Fruit fly (Drosophila melanogaster) whole organism, wandering third instar larva: ENCODE measurements around the gene CNPYb.

Source experiments
- Abd-B ChIP-seq: fragments of >200 bp; optimal IDR thresholded peaks from 2 replicates; lab custom pipeline; 2017; ENCODE audit warnings: missing biosample characterization, missing genetic modification characterization
- CG32264 ChIP-seq: fragments of 200-800 bp; sonication (Bioruptor generic); optimal IDR thresholded peaks from 2 replicates; lab custom pipeline; 2016; ENCODE audit warnings: missing biosample characterization, missing genetic modification characterization
- Sp1 ChIP-seq: fragments of 200-800 bp; sonication (Bioruptor generic); optimal IDR thresholded peaks from 3 replicates; lab custom pipeline; 2019; ENCODE audit warnings: missing biosample characterization, mild to moderate bottlenecking, missing genetic modification characterization, moderate library complexity
- br ChIP-seq: fragments of 200-800 bp; sonication (Bioruptor generic); optimal IDR thresholded peaks from 2 replicates; lab custom pipeline; 2016; ENCODE audit warnings: missing biosample characterization, missing genetic modification characterization
- ey ChIP-seq: fragments of 200-800 bp; sonication (Bioruptor generic); optimal IDR thresholded peaks from 2 replicates; lab custom pipeline; 2016; ENCODE audit warnings: missing biosample characterization, missing genetic modification characterization
- foxo ChIP-seq, 2 experiments: fragments of 200-800 bp; sonication (Bioruptor generic); optimal IDR thresholded peaks; 2 replicates in 1 of 2; 3 replicates in 1 of 2; lab custom pipeline; 2016 to 2017; ENCODE audit warnings: missing biosample characterization in 2 of 2, missing genetic modification characterization in 2 of 2
- psq ChIP-seq: fragments of 200-800 bp; sonication (Bioruptor generic); optimal IDR thresholded peaks from 3 replicates; lab custom pipeline; 2017; ENCODE audit warnings: missing biosample characterization, mild to moderate bottlenecking, missing genetic modification characterization, moderate library complexity
- rgr ChIP-seq: fragments of 200-800 bp; sonication (Bioruptor generic); optimal IDR thresholded peaks from 3 replicates; lab custom pipeline; 2016; ENCODE audit warnings: missing biosample characterization, mild to moderate bottlenecking, missing genetic modification characterization
- sage ChIP-seq: fragments of 200-800 bp; sonication (Bioruptor generic); optimal IDR thresholded peaks from 2 replicates; lab custom pipeline; 2016; ENCODE audit warnings: missing biosample characterization, mild to moderate bottlenecking, missing genetic modification characterization
- tai ChIP-seq: sonication (Bioruptor generic); optimal IDR thresholded peaks from 2 replicates; lab custom pipeline; 2016; ENCODE audit warnings: missing biosample characterization, missing genetic modification characterization

DNA sequence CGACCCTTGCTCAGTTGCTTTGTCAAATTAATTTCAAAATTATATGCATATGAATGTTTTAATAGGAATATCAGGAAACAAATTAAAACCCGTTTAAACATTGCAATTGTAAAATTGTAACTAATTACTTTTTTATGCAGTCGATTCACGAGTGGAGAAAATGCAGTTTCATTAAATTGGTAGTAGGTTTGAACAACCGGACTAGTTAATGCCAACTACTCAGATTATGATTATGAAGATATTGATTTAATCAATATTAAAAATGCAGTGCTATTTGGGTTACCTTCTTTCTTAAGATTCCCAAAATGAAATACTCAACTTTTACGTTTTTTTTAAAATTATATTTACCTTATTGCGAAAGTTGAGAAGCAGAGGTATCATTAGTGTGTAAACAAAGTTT lies 33.5 kb upstream of the CNPYb start, which contains the start of gene Spn75F:
- no peak for TF ChIP-seq Sp1 (GFP tag; lab: Kevin White, UChicago)
- TF ChIP-seq psq = no peak
- no peak for TF ChIP-seq ey
- no peak for TF ChIP-seq CG32264 (GFP tag; lab: Kevin White, UChicago)
- no peak for TF ChIP-seq tai (GFP tag; lab: Kevin White, UChicago)
- no peak for TF ChIP-seq foxo (GFP tag; optimal IDR thresholded peaks at IDR 0.05; lab: Kevin White, UChicago)
- TF ChIP-seq Abd-B (GFP tag; lab: Kevin White, UChicago) = no peak
- TF ChIP-seq rgr (GFP tag; lab: Kevin White, UChicago) = no peak
- TF ChIP-seq br (GFP tag; lab: Kevin White, UChicago) = no peak
- no peak for TF ChIP-seq sage (GFP tag; lab: Kevin White, UChicago)
